Worm (Caenorhabditis elegans): ENCODE measurements around the gene jmjd-1.2.

The jmjd-1.2 gene

DNA sequence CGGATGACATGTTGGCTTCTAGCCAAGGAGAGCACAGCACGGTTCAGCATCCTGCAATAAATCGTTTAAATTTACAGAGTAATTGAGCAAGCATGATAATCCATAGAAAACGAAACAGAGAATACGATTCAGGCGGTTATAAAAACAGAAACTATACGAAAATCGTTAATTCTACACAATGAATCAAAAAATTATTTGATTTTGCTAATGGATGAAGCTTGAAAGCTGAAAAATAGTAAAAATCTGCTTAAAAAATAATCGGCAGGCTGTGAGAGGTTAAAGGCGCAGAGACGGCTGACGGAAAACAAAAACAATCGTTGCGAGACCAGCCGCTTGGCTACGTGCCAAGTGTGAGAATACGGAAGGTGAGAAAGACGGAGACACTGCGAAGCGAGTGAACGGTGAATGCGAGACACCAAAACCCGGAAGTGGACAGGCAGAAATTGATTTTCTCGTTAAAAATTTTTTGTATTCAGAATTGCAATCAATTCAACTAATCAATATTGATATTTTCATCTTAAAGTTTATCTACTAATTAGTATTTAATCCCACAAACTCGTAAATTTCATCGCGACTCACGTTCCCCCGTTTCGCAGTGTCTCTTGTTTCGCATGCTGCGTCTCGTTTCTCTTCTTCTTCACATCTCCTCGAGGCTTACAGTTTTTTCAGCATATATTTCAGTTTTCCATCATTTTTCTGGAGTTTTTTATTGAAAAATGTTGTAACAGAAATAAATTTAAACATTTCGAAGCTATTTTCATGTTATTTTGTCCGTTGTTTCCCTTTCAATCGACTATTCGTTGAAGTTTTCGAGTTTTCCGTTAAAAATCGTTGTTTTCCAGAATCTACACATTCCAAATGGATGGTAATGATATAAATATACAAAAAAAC lies at the start of gene jmjd-1.2, which contains the start of gene F29B9.11 (continued):
- TF ChIP-seq nhr-48 (tag; optimal IDR thresholded peaks at IDR 0.05) (peak; percentile 74), egl-27 (tag; optimal IDR thresholded peaks at IDR 0.05) (no peak), mes-2 (tag; optimal IDR thresholded peaks at IDR 0.05; ENCODE audit: poor library complexity, severe bottlenecking) (peak; percentile 89), egl-43 (GFP tag; IDR thresholded peaks at IDR 0.05) (peak; percentile 82), ceh-28 (tag; optimal IDR thresholded peaks at IDR 0.05) (no peak), ctbp-1 (GFP tag; IDR thresholded peaks at IDR 0.05) (peak; percentile 48; the same call in 1 of the 2 replicates), lir-3 (tag; optimal IDR thresholded peaks at IDR 0.05) (no peak), nhr-28 (tag; optimal IDR thresholded peaks at IDR 0.05) (peak; percentile 60), daf-12 (tag; optimal IDR thresholded peaks at IDR 0.05) (no peak)

ce11 chrIV:4611740-4612139 lies 49.1 kb upstream of the jmjd-1.2 start:
- TF ChIP-seq pqm-1 (tag; optimal IDR thresholded peaks at IDR 0.05) (no peak), zag-1 (tag; optimal IDR thresholded peaks at IDR 0.05) (no peak), ztf-11 (tag; optimal IDR thresholded peaks at IDR 0.05) (no peak), lim-7 (GFP tag; IDR thresholded peaks at IDR 0.05) (0 out of 2 replicates have a peak, but pooled peaks have one; percentile 27), nhr-42 (GFP tag; IDR thresholded peaks at IDR 0.05) (no peak), ceh-82 (tag; optimal IDR thresholded peaks at IDR 0.05) (no peak), zip-11 (GFP tag; IDR thresholded peaks at IDR 0.05) (no peak), nhr-102 (tag; optimal IDR thresholded peaks at IDR 0.05) (no peak), ceh-32 (tag; optimal IDR thresholded peaks at IDR 0.05; ENCODE audit: poor library complexity) (no peak), mdl-1 (tag; optimal IDR thresholded peaks at IDR 0.05) (no peak), sdz-12 (GFP tag; optimal IDR thresholded peaks at IDR 0.05) (no peak), aha-1 (tag) (peak; percentile 38)

DNA sequence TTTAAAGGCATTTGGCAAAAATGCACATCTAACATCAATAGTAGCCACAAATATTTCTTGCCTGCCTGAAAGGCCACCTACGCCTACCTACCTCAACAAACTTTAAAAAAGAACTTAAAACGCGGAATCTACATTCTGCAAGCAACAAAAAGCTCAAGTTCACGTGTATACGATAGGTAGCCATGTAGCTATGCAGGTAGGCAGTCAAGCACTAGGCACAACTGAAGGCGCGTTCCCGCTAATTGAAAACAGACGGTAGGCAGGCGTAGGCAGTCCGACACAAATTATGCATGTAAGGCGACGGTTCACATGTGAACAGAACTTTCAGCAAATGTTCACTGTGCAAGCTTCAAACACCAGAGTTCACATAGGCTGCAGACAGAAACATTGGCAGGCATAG lies 48.2 kb upstream of the jmjd-1.2 start:
- peak; percentile 35; the same call in 1 of the 2 replicates for TF ChIP-seq saeg-2 (GFP tag; IDR thresholded peaks at IDR 0.05)
- TF ChIP-seq aha-1 (tag), result peak; percentile 88
- TF ChIP-seq mxl-2 (GFP tag; conservative IDR thresholded peaks at IDR 0.05), result no peak
- TF ChIP-seq unc-62 (GFP tag; optimal IDR thresholded peaks at IDR 0.05 in 1 of 2), result peak in 1 of 2 experiments; percentile 77
- TF ChIP-seq unc-62 (tag; optimal IDR thresholded peaks at IDR 0.05), result no peak

DNA sequence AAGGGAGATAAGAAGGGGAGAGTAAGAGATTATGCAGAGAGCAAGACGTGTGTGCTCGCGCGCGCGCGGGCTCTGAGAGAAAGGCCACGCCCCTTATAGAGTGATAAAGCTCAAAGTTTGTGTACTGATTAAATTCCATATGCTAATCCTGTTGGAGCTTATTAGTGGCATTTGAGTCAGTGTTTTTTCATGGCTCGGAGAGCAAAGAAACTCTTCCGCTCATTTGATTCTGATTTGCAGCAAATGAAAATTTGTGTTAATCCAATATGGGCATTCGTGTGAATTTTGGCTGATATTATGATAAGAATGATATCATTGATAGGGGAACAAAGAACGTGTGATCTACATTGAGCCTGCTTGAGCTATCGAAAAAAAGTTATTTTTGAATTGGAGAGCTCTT lies 47.3 kb upstream of the jmjd-1.2 start:
- TF ChIP-seq Y48G9A.11 (GFP tag; IDR thresholded peaks at IDR 0.05) (no peak), pha-4 (GFP tag; IDR thresholded peaks at IDR 0.05) (no peak), pha-4 (tag; optimal IDR thresholded peaks at IDR 0.05) (no peak), nhr-11 (tag; optimal IDR thresholded peaks at IDR 0.05) (peak; percentile 25), dmd-9 (GFP tag; IDR thresholded peaks at IDR 0.05) (0 out of 2 replicates have a peak, but pooled peaks have one; percentile 37), saeg-2 (GFP tag; IDR thresholded peaks at IDR 0.05) (no peak), aha-1 (tag) (peak; percentile 44)

- TF ChIP-seq cey-2 (tag; optimal IDR thresholded peaks at IDR 0.05; ENCODE audit: borderline replicate concordance, insufficient read depth) (no peak), daf-8 (GFP tag; IDR thresholded peaks at IDR 0.05) (no peak), saeg-2 (GFP tag; IDR thresholded peaks at IDR 0.05) (no peak), aha-1 (tag) (peak; percentile 16), D1046.2 (GFP tag; IDR thresholded peaks at IDR 0.05) (no peak), nhr-11 (tag; optimal IDR thresholded peaks at IDR 0.05) (no peak), aly-2 (tag; optimal IDR thresholded peaks at IDR 0.05) (no peak), mes-2 (tag; optimal IDR thresholded peaks at IDR 0.05; ENCODE audit: poor library complexity, severe bottlenecking) (no peak), daf-16 (GFP tag; optimal IDR thresholded peaks at IDR 0.05) (no peak), daf-16 (tag; optimal IDR thresholded peaks at IDR 0.05) (no peak), mdt-29 (GFP tag; IDR thresholded peaks at IDR 0.05) (no peak), F10B5.3 (tag; optimal IDR thresholded peaks at IDR 0.05) (no peak), spr-3 (GFP tag; optimal IDR thresholded peaks at IDR 0.05) (no peak), tra-1 (GFP tag; IDR thresholded peaks at IDR 0.05) (no peak), nhr-28 (tag; optimal IDR thresholded peaks at IDR 0.05) (no peak), madf-9 (GFP tag; conservative IDR thresholded peaks at IDR 0.05) (no peak), nhr-41 (GFP tag; IDR thresholded peaks at IDR 0.05) (no peak), set-16 (GFP tag; IDR thresholded peaks at IDR 0.05) (peak; percentile 88)
These were observed 36.9 kb upstream of the jmjd-1.2 start for ce11 chrIV:4623852-4624251.

Measured in whole organism, L4 larva.